Fruit fly (Drosophila melanogaster): ENCODE data around the gene 5PtaseI.

- TF ChIP-seq CG12071 (GFP tag; optimal IDR thresholded peaks at IDR 0.05) (no peak), CG8924 (tag; optimal IDR thresholded peaks at IDR 0.05) (no peak), sr (GFP tag; IDR thresholded peaks at IDR 0.05) (no peak), Hr78 (GFP tag; optimal IDR thresholded peaks at IDR 0.05) (no peak)
These were observed 8.3 kb downstream of the 5PtaseI start, which contains the start of gene CG31115 for dm6 chr3R:25036644-25037043.
